Fruit fly (Drosophila melanogaster) whole organism, prepupa: ENCODE results near the gene dsx-c73A.

Source experiments
- Blimp-1 ChIP-seq: fragments of 200-800 bp; sonication (Bioruptor generic); optimal IDR thresholded peaks from 3 replicates; lab custom pipeline; 2017; ENCODE audit warnings: missing biosample characterization, missing genetic modification characterization, mild to moderate bottlenecking, moderate library complexity, missing genetic modification reagents
- CG10631 ChIP-seq: fragments of 200-800 bp; sonication (Bioruptor generic); optimal IDR thresholded peaks from 2 replicates; lab custom pipeline; 2016; ENCODE audit warnings: missing biosample characterization, missing genetic modification characterization
- CG10669 ChIP-seq: fragments of 200-800 bp; sonication (Bioruptor generic); optimal IDR thresholded peaks from 3 replicates; lab custom pipeline; 2018; ENCODE audit warnings: missing biosample characterization, mild to moderate bottlenecking, missing genetic modification characterization, moderate library complexity
- CG11762 ChIP-seq: fragments of 200-800 bp; sonication (Bioruptor generic); optimal IDR thresholded peaks from 3 replicates; lab custom pipeline; 2016; ENCODE audit warnings: missing biosample characterization, missing genetic modification characterization; ENCODE audit not compliant: insufficient read depth
- CG15336 ChIP-seq: fragments of 200-800 bp; sonication (Bioruptor generic); IDR thresholded peaks from 2 replicates; pipeline ENCODE4 v1.3.6; 2022; ENCODE audit warnings: missing biosample characterization, missing genetic modification characterization
- CG16779 ChIP-seq: fragments of 200-800 bp; sonication (Bioruptor generic); optimal IDR thresholded peaks from 3 replicates; lab custom pipeline; 2017; ENCODE audit warnings: missing biosample characterization, mild to moderate bottlenecking, missing genetic modification characterization
- CG3032 ChIP-seq: fragments of 200-800 bp; optimal IDR thresholded peaks from 2 replicates; lab custom pipeline; 2019; ENCODE audit warnings: missing biosample characterization, mild to moderate bottlenecking, missing genetic modification characterization, moderate library complexity
- CG31627 ChIP-seq: fragments of 200-800 bp; sonication (Bioruptor generic); optimal IDR thresholded peaks from 3 replicates; lab custom pipeline; 2016; ENCODE audit warnings: missing biosample characterization, missing genetic modification characterization
- CG32006 ChIP-seq: fragments of 200-800 bp; sonication (Bioruptor generic); optimal IDR thresholded peaks from 3 replicates; lab custom pipeline; 2017; ENCODE audit warnings: missing biosample characterization, mild to moderate bottlenecking, missing genetic modification characterization
- CG4318 ChIP-seq: fragments of 200-800 bp; sonication (Bioruptor generic); optimal IDR thresholded peaks from 3 replicates; lab custom pipeline; 2017; ENCODE audit warnings: missing biosample characterization, mild to moderate bottlenecking, missing genetic modification characterization
- CG6792 ChIP-seq: fragments of 200-800 bp; sonication (Bioruptor generic); optimal IDR thresholded peaks from 3 replicates; lab custom pipeline; 2016; ENCODE audit warnings: missing biosample characterization, missing genetic modification characterization
- CG6808 ChIP-seq: fragments of 200-800 bp; sonication (Bioruptor generic); optimal IDR thresholded peaks from 3 replicates; lab custom pipeline; 2017; ENCODE audit warnings: missing biosample characterization, missing genetic modification characterization, mild to moderate bottlenecking, moderate library complexity, missing genetic modification reagents
- CG8632 ChIP-seq: fragments of 200-800 bp; sonication (Bioruptor generic); optimal IDR thresholded peaks from 3 replicates; lab custom pipeline; 2016; ENCODE audit warnings: missing biosample characterization, missing genetic modification characterization
- Eip78C ChIP-seq: fragments of 200-800 bp; sonication (Bioruptor generic); peaks from one replicate; lab custom pipeline; 2016; ENCODE audit warnings: missing biosample characterization, missing genetic modification characterization
- Eip93F ChIP-seq: fragments of 200-800 bp; sonication (Bioruptor generic); optimal IDR thresholded peaks from 2 replicates; lab custom pipeline; 2016; ENCODE audit warnings: missing biosample characterization, mild to moderate bottlenecking, missing genetic modification characterization
- Ets96B ChIP-seq: fragments of 200-800 bp; optimal IDR thresholded peaks from 2 replicates; lab custom pipeline; 2019; ENCODE audit warnings: missing biosample characterization, mild to moderate bottlenecking, missing genetic modification characterization, moderate library complexity
- Gug ChIP-seq: fragments of 200-800 bp; sonication (Bioruptor generic); IDR thresholded peaks from 2 replicates; pipeline ENCODE4 v1.3.6; 2022; ENCODE audit warnings: missing biosample characterization, missing genetic modification characterization
- Hr39 ChIP-seq: fragments of 200-800 bp; sonication (Bioruptor generic); optimal IDR thresholded peaks from 2 replicates; lab custom pipeline; 2016; ENCODE audit warnings: missing biosample characterization, missing genetic modification characterization
- Met ChIP-seq: fragments of 200-800 bp; sonication (Bioruptor generic); optimal IDR thresholded peaks from 3 replicates; lab custom pipeline; 2016; ENCODE audit warnings: missing biosample characterization, missing genetic modification characterization
- Sox102F ChIP-seq: fragments of 200-800 bp; sonication (Bioruptor generic); optimal IDR thresholded peaks from 2 replicates; lab custom pipeline; 2016; ENCODE audit warnings: missing biosample characterization, mild to moderate bottlenecking, missing genetic modification characterization
- Sox14 ChIP-seq: fragments of 200-800 bp; sonication (Bioruptor generic); optimal IDR thresholded peaks from 3 replicates; lab custom pipeline; 2016; ENCODE audit warnings: missing biosample characterization, missing genetic modification characterization
- cyc ChIP-seq: fragments of 200-800 bp; sonication (Bioruptor generic); optimal IDR thresholded peaks from 3 replicates; lab custom pipeline; 2016; ENCODE audit warnings: missing biosample characterization, missing genetic modification characterization
- dac ChIP-seq: fragments of 200-800 bp; sonication (Bioruptor generic); optimal IDR thresholded peaks from 2 replicates; lab custom pipeline; 2017; ENCODE audit warnings: missing biosample characterization, mild to moderate bottlenecking, missing genetic modification characterization
- eg ChIP-seq: fragments of 200-800 bp; sonication (Bioruptor generic); IDR thresholded peaks from 3 replicates; pipeline ENCODE4 v1.3.6; 2022; ENCODE audit warnings: missing biosample characterization, missing genetic modification characterization
- esn ChIP-seq: fragments of 200-800 bp; sonication (Bioruptor generic); optimal IDR thresholded peaks from 2 replicates; lab custom pipeline; 2016; ENCODE audit warnings: missing biosample characterization, mild to moderate bottlenecking, missing genetic modification characterization, moderate library complexity
- fkh ChIP-seq: fragments of 200-800 bp; sonication (Bioruptor generic); optimal IDR thresholded peaks from 3 replicates; lab custom pipeline; 2017; ENCODE audit warnings: missing biosample characterization, mild to moderate bottlenecking, missing genetic modification characterization, moderate library complexity
- lz ChIP-seq: fragments of 200-800 bp; sonication (Bioruptor generic); optimal IDR thresholded peaks from 3 replicates; lab custom pipeline; 2016; ENCODE audit warnings: missing biosample characterization, missing genetic modification characterization
- salr ChIP-seq, 2 experiments: fragments of 200-800 bp; sonication (Bioruptor generic); optimal IDR thresholded peaks; 3 replicates each; lab custom pipeline; 2016 to 2018; ENCODE audit warnings: missing biosample characterization in 2 of 2, missing genetic modification characterization in 2 of 2, mild to moderate bottlenecking in 1 of 2
- spab ChIP-seq: fragments of 200-800 bp; sonication (Bioruptor generic); optimal IDR thresholded peaks from 2 replicates; lab custom pipeline; 2017; ENCODE audit warnings: missing biosample characterization, mild to moderate bottlenecking, missing genetic modification characterization, missing genetic modification reagents
- ss ChIP-seq, 2 experiments: fragments of 200-800 bp; sonication (Bioruptor generic); optimal IDR thresholded peaks; 2 replicates in 1 of 2; 3 replicates in 1 of 2; lab custom pipeline; 2017 to 2018; ENCODE audit warnings: mild to moderate bottlenecking in 2 of 2, missing biosample characterization in 2 of 2, missing genetic modification characterization in 2 of 2, moderate library complexity in 1 of 2
- svp ChIP-seq: fragments of 200-800 bp; sonication (Bioruptor generic); peaks from one replicate; lab custom pipeline; 2016; ENCODE audit warnings: missing biosample characterization, missing genetic modification characterization

The dsx-c73A gene

DNA sequence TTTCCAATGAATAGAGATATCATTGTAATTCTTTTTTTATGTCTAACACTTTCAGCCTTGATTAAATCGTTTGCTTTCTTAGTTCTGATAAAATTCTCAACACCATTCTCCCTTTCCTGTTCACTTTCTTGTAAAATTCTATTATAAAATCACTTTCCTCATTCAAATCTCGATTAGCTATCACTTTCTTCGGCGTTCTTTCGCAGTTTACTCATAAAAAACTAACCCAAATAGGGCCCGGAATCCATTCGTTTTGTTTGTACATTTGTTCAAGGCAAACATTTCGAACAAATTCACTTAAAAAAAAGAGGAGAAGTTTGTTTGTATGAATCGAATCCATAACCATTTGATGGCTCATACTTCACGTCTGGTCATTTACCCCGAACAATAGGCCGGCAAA is 18.2 kb downstream of the dsx-c73A start:
- TF ChIP-seq fkh (GFP tag; lab: Kevin White, UChicago) (peak; percentile 41), CG16779 (tag; lab: Kevin White, UChicago) (no peak)

DNA sequence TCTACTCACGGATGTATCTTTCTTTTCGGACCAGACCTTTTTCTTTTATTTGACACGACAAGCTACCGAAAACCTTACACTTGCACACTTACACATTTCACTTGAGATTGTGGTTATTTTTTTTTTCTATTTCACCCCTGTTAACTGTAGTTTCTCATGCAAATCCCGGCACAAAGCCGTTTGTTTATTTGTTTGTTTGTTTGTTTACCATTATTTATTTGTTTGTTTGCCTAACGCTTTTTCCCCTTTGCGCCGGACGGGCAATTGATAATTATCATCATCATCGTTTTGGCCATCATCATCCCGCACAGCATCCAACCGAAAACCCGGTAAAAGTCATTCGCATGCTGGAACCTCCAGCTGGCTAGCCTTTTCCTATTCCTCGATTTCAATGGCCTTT is 20.7 kb downstream of the dsx-c73A start:
- TF ChIP-seq Eip93F (GFP tag; lab: Kevin White, UChicago) (no peak), ss (GFP tag; optimal IDR thresholded peaks at IDR 0.05; lab: Kevin White, UChicago) (no peak), spab (GFP tag; lab: Kevin White, UChicago) (no peak), dac (no peak), CG32006 (GFP tag; lab: Kevin White, UChicago) (no peak), fkh (GFP tag; lab: Kevin White, UChicago) (peak; percentile 55)

dm6 chr3L:16429451-16429850 is 22.3 kb downstream of the dsx-c73A start:
- TF ChIP-seq CG10669 (GFP tag; lab: Kevin White, UChicago) (no peak), Eip93F (GFP tag; lab: Kevin White, UChicago) (no peak), CG11762 (GFP tag; lab: Kevin White, UChicago) (no peak), Eip78C (GFP tag; lab: Kevin White, UChicago) (no peak), Blimp-1 (GFP tag; lab: Kevin White, UChicago) (no peak), CG6808 (GFP tag; lab: Kevin White, UChicago) (no peak), spab (GFP tag; lab: Kevin White, UChicago) (no peak), Hr39 (GFP tag; lab: Kevin White, UChicago) (no peak), CG4318 (GFP tag; lab: Kevin White, UChicago) (no peak), Met (no peak), CG10631 (GFP tag; lab: Kevin White, UChicago) (no peak)

DNA sequence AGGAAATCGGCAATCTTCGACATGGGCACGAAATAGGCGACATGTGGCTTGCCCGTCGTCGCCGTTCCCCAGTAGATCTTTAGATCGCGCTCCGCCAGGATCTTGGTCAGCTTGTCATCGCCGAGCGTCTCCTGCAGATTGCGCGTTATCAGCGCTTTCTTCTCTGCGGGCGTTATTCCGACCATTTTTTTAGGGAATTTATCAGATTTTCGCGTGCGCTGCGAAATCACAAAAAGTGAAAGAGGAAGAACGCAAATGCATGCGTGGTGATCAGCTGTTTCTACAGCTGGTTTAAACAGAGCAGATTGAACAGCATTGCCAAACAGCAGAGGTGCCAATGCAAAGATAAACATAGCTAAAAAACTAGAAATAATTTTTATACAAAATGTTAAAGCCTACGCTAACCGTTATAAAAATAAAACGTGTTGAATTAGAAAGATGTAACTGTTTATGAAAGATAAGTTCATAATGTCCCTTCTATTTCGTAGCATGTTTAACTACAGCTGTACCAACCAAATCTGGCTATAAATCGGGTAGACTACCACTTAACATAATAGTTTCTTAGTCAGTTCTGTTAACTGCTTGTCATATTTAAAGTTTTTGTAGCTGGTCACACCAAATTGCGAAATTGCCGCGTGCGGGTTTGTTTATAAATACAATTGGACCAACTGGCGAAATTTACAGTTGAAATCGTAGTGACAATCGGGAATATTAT is 32.5 kb downstream of the dsx-c73A start, which contains the start of the genes TyrRS and CG33158:
TyrRS (minus strand) TSS at position 244 of the 715 bp plus-strand sequence.
CG33158 (plus strand) TSS at position 539 of the 715 bp plus-strand sequence.
- no peak for TF ChIP-seq CG8632
- no peak for TF ChIP-seq svp (GFP tag; lab: Kevin White, UChicago)
- TF ChIP-seq Sox102F = no peak
- no peak for TF ChIP-seq salr (GFP tag; optimal IDR thresholded peaks at IDR 0.05; lab: Kevin White, UChicago)

dm6 chr3L:16417024-16417423 is 34.7 kb downstream of the dsx-c73A start, which contains the start of gene GluRS-m:
GluRS-m (minus strand) TSS chr3L:16417177.
- TF ChIP-seq CG31627 (GFP tag; lab: Kevin White, UChicago) (no peak), salr (GFP tag; optimal IDR thresholded peaks at IDR 0.05; lab: Kevin White, UChicago) (no peak), CG6792 (GFP tag; lab: Kevin White, UChicago) (no peak), ss (GFP tag; optimal IDR thresholded peaks at IDR 0.05; lab: Kevin White, UChicago) (no peak), cyc (GFP tag; lab: Kevin White, UChicago) (no peak), CG10669 (GFP tag; lab: Kevin White, UChicago) (no peak), Gug (GFP tag; lab: Robert Waterston, UW) (no peak), esn (GFP tag; lab: Kevin White, UChicago) (no peak)
- TF ChIP-seq, all 60 proteins: peak for 0

- TF ChIP-seq CG6792 (GFP tag; lab: Kevin White, UChicago) (no peak), CG6808 (GFP tag; lab: Kevin White, UChicago) (no peak), fkh (GFP tag; lab: Kevin White, UChicago) (peak; percentile 67), eg (GFP tag; lab: Robert Waterston, UW) (no peak), Sox102F (no peak), CG3032 (tag; lab: Kevin White, UChicago) (peak; percentile 8), CG10631 (GFP tag; lab: Kevin White, UChicago) (no peak), Hr39 (GFP tag; lab: Kevin White, UChicago) (peak; percentile 37), Ets96B (tag; lab: Kevin White, UChicago) (no peak), CG31627 (GFP tag; lab: Kevin White, UChicago) (peak; percentile 46), lz (GFP tag; lab: Kevin White, UChicago) (peak; percentile 47), esn (GFP tag; lab: Kevin White, UChicago) (peak; percentile 39), CG15336 (GFP tag; lab: Robert Waterston, UW) (0 out of 2 replicates have a peak, but pooled peaks have one; percentile 23), cyc (GFP tag; lab: Kevin White, UChicago) (peak; percentile 44), CG32006 (GFP tag; lab: Kevin White, UChicago) (no peak), Sox14 (GFP tag; lab: Kevin White, UChicago) (peak; percentile 87)
These were observed 39.3 kb downstream of the dsx-c73A start, which contains the start of gene Serinc for dm6 chr3L:16412394-16412950. Serinc (plus strand) TSS chr3L:16412722.
